Fruit fly (Drosophila melanogaster) whole organism, embryonic: ENCODE measurements around the gene CG13096.

Source experiments
- CG12071 ChIP-seq: fragments of 200-800 bp; sonication (Bioruptor generic); optimal IDR thresholded peaks from 3 replicates; lab custom pipeline; 2018; ENCODE audit warnings: missing biosample characterization, mild to moderate bottlenecking, missing genetic modification characterization
- CG18262 ChIP-seq: fragments of 200-800 bp; optimal IDR thresholded peaks from 3 replicates; lab custom pipeline; 2019; ENCODE audit warnings: missing biosample characterization, mild to moderate bottlenecking, missing genetic modification characterization, moderate library complexity
- CG34224 ChIP-seq: fragments of 200-800 bp; sonication (Bioruptor generic); IDR thresholded peaks from 3 replicates; pipeline ENCODE4 v1.3.6; 2022; ENCODE audit warnings: missing biosample characterization, missing genetic modification characterization; ENCODE audit not compliant: partially characterized antibody
- CG6689 ChIP-seq: fragments of 200-800 bp; sonication (Bioruptor generic); IDR thresholded peaks from 2 replicates; pipeline ENCODE4 v1.3.6; 2022; ENCODE audit warnings: missing biosample characterization, missing genetic modification characterization
- Chrac-16 ChIP-seq: fragments of 200-800 bp; sonication (Bioruptor generic); optimal IDR thresholded peaks from 3 replicates; lab custom pipeline; 2016; ENCODE audit warnings: missing biosample characterization, missing genetic modification characterization
- CoRest ChIP-seq: fragments of 200-800 bp; sonication (Bioruptor generic); optimal IDR thresholded peaks from 3 replicates; lab custom pipeline; 2018; ENCODE audit warnings: missing biosample characterization, mild to moderate bottlenecking, missing genetic modification characterization, moderate library complexity
- Fer3 ChIP-seq: fragments of 200-800 bp; sonication (Bioruptor generic); optimal IDR thresholded peaks from 2 replicates; lab custom pipeline; 2018; ENCODE audit warnings: missing biosample characterization, mild to moderate bottlenecking, missing genetic modification characterization, moderate library complexity
- Lhr ChIP-seq: fragments of 200-800 bp; sonication (Bioruptor generic); optimal IDR thresholded peaks from 3 replicates; lab custom pipeline; 2017; ENCODE audit warnings: mild to moderate bottlenecking, missing biosample characterization, missing genetic modification reagents, missing genetic modification characterization
- MESR4 ChIP-seq: fragments of 200-800 bp; sonication (Bioruptor generic); optimal IDR thresholded peaks from 2 replicates; lab custom pipeline; 2018; ENCODE audit warnings: missing biosample characterization, mild to moderate bottlenecking, missing genetic modification characterization, moderate library complexity
- dmrt11E ChIP-seq: fragments of 200-800 bp; sonication (Bioruptor generic); optimal IDR thresholded peaks from 3 replicates; lab custom pipeline; 2018; ENCODE audit warnings: missing biosample characterization, mild to moderate bottlenecking, missing genetic modification characterization, moderate library complexity
- ind ChIP-seq: fragments of 200-800 bp; sonication (Bioruptor generic); optimal IDR thresholded peaks from 3 replicates; lab custom pipeline; 2016; ENCODE audit warnings: missing biosample characterization, missing genetic modification characterization
- tio ChIP-seq: fragments of 200-800 bp; sonication (Bioruptor generic); optimal IDR thresholded peaks from 2 replicates; lab custom pipeline; 2017; ENCODE audit warnings: missing biosample characterization, missing genetic modification characterization, inconsistent platforms

dm6 chr2L:8552472-8552871 is 40.8 kb upstream of the CG13096 start:
- TF ChIP-seq ind (GFP tag; lab: Kevin White, UChicago) (peak; percentile 30), MESR4 (GFP tag; lab: Kevin White, UChicago) (no peak), CG18262 (peak; percentile 54), Fer3 (tag; lab: Kevin White, UChicago) (peak; percentile 11), CG34224 (GFP tag; lab: Robert Waterston, UW) (no peak), dmrt11E (tag; lab: Kevin White, UChicago) (peak; percentile 63), Chrac-16 (GFP tag; lab: Kevin White, UChicago) (peak; percentile 24), CoRest (tag; lab: Kevin White, UChicago) (no peak), tio (GFP tag; lab: Kevin White, UChicago) (no peak), CG6689 (GFP tag; lab: Robert Waterston, UW) (peak; percentile 65), Lhr (no peak), CG12071 (GFP tag; lab: Kevin White, UChicago) (no peak)
